Worm (Caenorhabditis elegans) whole organism, L4 larva: ENCODE data around the gene hlh-4.

Source experiments
- F37D6.2 ChIP-seq: sonication (generic microtip); optimal IDR thresholded peaks from 2 replicates; lab custom pipeline; 2016; ENCODE audit warnings: mild to moderate bottlenecking, missing genetic modification characterization, missing compliant biosample characterization
- R02D3.7 ChIP-seq: fragments of 150-350 bp; sonication (generic microtip); optimal IDR thresholded peaks from 3 replicates; lab custom pipeline; 2014; ENCODE audit warnings: missing biosample characterization, missing genetic modification characterization
- T20F7.1 ChIP-seq: fragments of 200-800 bp; sonication (Bioruptor generic); optimal IDR thresholded peaks from 2 replicates; lab custom pipeline; 2018; ENCODE audit warnings: mild to moderate bottlenecking, missing genetic modification characterization, missing compliant biosample characterization
- Y48G9A.11 ChIP-seq: fragments of 200-800 bp; sonication (Bioruptor generic); IDR thresholded peaks from 2 replicates; pipeline ENCODE4 v1.3.6; 2022; ENCODE audit warnings: missing genetic modification reagents, missing genetic modification characterization, missing compliant biosample characterization
- ZK337.2 ChIP-seq: fragments of 200-800 bp; sonication (Bioruptor generic); IDR thresholded peaks from 2 replicates; pipeline ENCODE4 v1.3.6; 2022; ENCODE audit warnings: missing genetic modification reagents, missing genetic modification characterization, missing compliant biosample characterization
- aha-1 ChIP-seq: fragments of 150-350 bp; peaks from one replicate; lab custom pipeline; 2014; ENCODE audit warnings: missing biosample characterization, missing genetic modification characterization
- aly-2 ChIP-seq: sonication (generic microtip); optimal IDR thresholded peaks from 2 replicates; lab custom pipeline; 2018; ENCODE audit warnings: missing biosample characterization, missing genetic modification characterization
- ceh-20 ChIP-seq: fragments of 200-800 bp; sonication (Bioruptor generic); IDR thresholded peaks from 2 replicates; pipeline ENCODE4 v1.3.6; 2022; ENCODE audit warnings: missing genetic modification reagents, missing genetic modification characterization, missing compliant biosample characterization
- ceh-28 ChIP-seq: fragments of 150-350 bp; optimal IDR thresholded peaks from 2 replicates; lab custom pipeline; 2014; ENCODE audit warnings: missing biosample characterization, missing genetic modification reagents, missing genetic modification characterization
- ceh-32 ChIP-seq: sonication (generic microtip); optimal IDR thresholded peaks from 2 replicates; lab custom pipeline; 2016; ENCODE audit warnings: mild to moderate bottlenecking, missing genetic modification characterization, missing compliant biosample characterization; ENCODE audit not compliant: poor library complexity
- ctbp-1 ChIP-seq: fragments of 200-800 bp; sonication (Bioruptor generic); IDR thresholded peaks from 2 replicates; pipeline ENCODE4 v1.3.6; 2022; ENCODE audit warnings: missing genetic modification reagents, missing genetic modification characterization, missing compliant biosample characterization
- daf-12 ChIP-seq: fragments of 150-350 bp; optimal IDR thresholded peaks from 2 replicates; lab custom pipeline; 2014; ENCODE audit warnings: missing biosample characterization, missing genetic modification reagents, missing genetic modification characterization
- daf-16 ChIP-seq, 3 experiments: sonication (generic microtip); optimal IDR thresholded peaks; 2 replicates each; lab custom pipeline; 2016 to 2017; ENCODE audit warnings: missing genetic modification characterization in 3 of 3, missing genetic modification reagents in 3 of 3, mild to moderate bottlenecking in 2 of 3, missing compliant biosample characterization in 2 of 3, missing biosample characterization in 1 of 3, moderate library complexity in 1 of 3
- dmd-6 ChIP-seq: fragments of 200-800 bp; sonication (Bioruptor generic); IDR thresholded peaks from 2 replicates; pipeline ENCODE4 v1.3.6; 2022; ENCODE audit warnings: missing genetic modification reagents, missing genetic modification characterization, missing compliant biosample characterization
- dve-1 ChIP-seq: sonication (generic microtip); optimal IDR thresholded peaks from 2 replicates; lab custom pipeline; 2017; ENCODE audit warnings: antibody characterized with exemption, mild to moderate bottlenecking, missing genetic modification characterization, missing compliant biosample characterization; ENCODE audit not compliant: insufficient read depth
- fkh-10 ChIP-seq: fragments of 150-350 bp; optimal IDR thresholded peaks from 2 replicates; lab custom pipeline; 2014; ENCODE audit warnings: missing biosample characterization, missing genetic modification reagents, missing genetic modification characterization
- hlh-11 ChIP-seq: fragments of 200-800 bp; sonication (Bioruptor generic); optimal IDR thresholded peaks from 2 replicates; lab custom pipeline; 2018; ENCODE audit warnings: mild to moderate bottlenecking, missing genetic modification characterization, missing compliant biosample characterization
- hlh-30 ChIP-seq: sonication (generic microtip); optimal IDR thresholded peaks from 2 replicates; lab custom pipeline; 2017; ENCODE audit warnings: antibody characterized with exemption, mild to moderate bottlenecking, missing genetic modification characterization, missing compliant biosample characterization; ENCODE audit not compliant: insufficient read depth
- hmg-1.1 ChIP-seq: fragments of 200-800 bp; sonication (Bioruptor generic); IDR thresholded peaks from 2 replicates; pipeline ENCODE4 v1.3.6; 2022; ENCODE audit warnings: missing genetic modification reagents, missing genetic modification characterization, missing compliant biosample characterization
- lin-1 ChIP-seq: fragments of 200-800 bp; sonication (Bioruptor generic); IDR thresholded peaks from 2 replicates; pipeline ENCODE4 v1.3.6; 2022; ENCODE audit warnings: missing genetic modification reagents, missing genetic modification characterization, missing compliant biosample characterization
- lin-13 ChIP-seq: fragments of 150-350 bp; optimal IDR thresholded peaks from 2 replicates; lab custom pipeline; 2014; ENCODE audit warnings: missing biosample characterization, missing genetic modification reagents, missing genetic modification characterization
- lin-15B ChIP-seq: fragments of 150-350 bp; sonication (generic microtip); optimal IDR thresholded peaks from 3 replicates; lab custom pipeline; 2014; ENCODE audit warnings: missing biosample characterization, missing genetic modification characterization
- madf-5 ChIP-seq, 2 experiments: fragments of 200-800 bp; sonication (Bioruptor generic); IDR thresholded peaks; 2 replicates each; pipeline ENCODE4 v1.3.6; 2022; ENCODE audit warnings: missing compliant biosample characterization in 2 of 2, missing genetic modification characterization in 2 of 2
- madf-9 ChIP-seq: fragments of 200-800 bp; sonication (Bioruptor generic); conservative IDR thresholded peaks from 2 replicates; pipeline ENCODE4 v1.3.6; 2022; ENCODE audit warnings: missing genetic modification reagents, missing genetic modification characterization, missing compliant biosample characterization
- mdl-1 ChIP-seq, 2 experiments: fragments of 150-350 bp in 1 of 2; sonication (generic microtip) in 1 of 2; optimal IDR thresholded peaks; 2 replicates each; lab custom pipeline; 2014 to 2017; ENCODE audit warnings: missing biosample characterization in 2 of 2, missing genetic modification characterization in 2 of 2
- mep-1 ChIP-seq: fragments of 150-350 bp; sonication (generic microtip); optimal IDR thresholded peaks from 3 replicates; lab custom pipeline; 2014; ENCODE audit warnings: missing biosample characterization, missing genetic modification characterization
- nhr-102 ChIP-seq: sonication (generic microtip); optimal IDR thresholded peaks from 2 replicates; lab custom pipeline; 2016; ENCODE audit warnings: mild to moderate bottlenecking, missing genetic modification characterization, moderate library complexity, missing compliant biosample characterization
- nhr-28 ChIP-seq: fragments of 150-350 bp; optimal IDR thresholded peaks from 2 replicates; lab custom pipeline; 2014; ENCODE audit warnings: missing biosample characterization, missing genetic modification characterization
- nhr-41 ChIP-seq: fragments of 200-800 bp; sonication (Bioruptor generic); IDR thresholded peaks from 2 replicates; pipeline ENCODE4 v1.3.6; 2022; ENCODE audit warnings: missing genetic modification reagents, missing genetic modification characterization, missing compliant biosample characterization
- nhr-42 ChIP-seq: fragments of 200-800 bp; sonication (Bioruptor generic); IDR thresholded peaks from 2 replicates; pipeline ENCODE4 v1.3.6; 2022; ENCODE audit warnings: missing genetic modification characterization, missing compliant biosample characterization
- nhr-48 ChIP-seq: sonication (generic microtip); optimal IDR thresholded peaks from 2 replicates; lab custom pipeline; 2016; ENCODE audit warnings: mild to moderate bottlenecking, missing genetic modification characterization, missing compliant biosample characterization
- nhr-6 ChIP-seq: fragments of 150-350 bp; optimal IDR thresholded peaks from 2 replicates; lab custom pipeline; 2014; ENCODE audit warnings: missing biosample characterization, missing genetic modification characterization
- nhr-76 ChIP-seq: fragments of 150-350 bp; optimal IDR thresholded peaks from 2 replicates; lab custom pipeline; 2014; ENCODE audit warnings: missing biosample characterization, missing genetic modification characterization
- nhr-77 ChIP-seq: fragments of 150-350 bp; optimal IDR thresholded peaks from 2 replicates; lab custom pipeline; 2014; ENCODE audit warnings: missing biosample characterization, missing genetic modification characterization
- php-3 ChIP-seq: fragments of 200-800 bp; sonication (Bioruptor generic); IDR thresholded peaks from 2 replicates; pipeline ENCODE4 v1.3.6; 2022; ENCODE audit warnings: missing genetic modification reagents, missing genetic modification characterization, missing compliant biosample characterization
- pqm-1 ChIP-seq: sonication (generic microtip); optimal IDR thresholded peaks from 2 replicates; lab custom pipeline; 2017; ENCODE audit warnings: missing biosample characterization, missing genetic modification characterization
- rbr-2 ChIP-seq: sonication (generic microtip); optimal IDR thresholded peaks from 2 replicates; lab custom pipeline; 2016; ENCODE audit warnings: missing genotype, missing genetic modification characterization, missing compliant biosample characterization
- sdz-12 ChIP-seq: fragments of 200-800 bp; sonication (Bioruptor generic); optimal IDR thresholded peaks from 2 replicates; lab custom pipeline; 2018; ENCODE audit warnings: mild to moderate bottlenecking, missing genetic modification characterization, missing compliant biosample characterization
- set-16 ChIP-seq: fragments of 200-800 bp; sonication (Bioruptor generic); IDR thresholded peaks from 2 replicates; pipeline ENCODE4 v1.3.6; 2022; ENCODE audit warnings: missing genetic modification reagents, missing genetic modification characterization, missing compliant biosample characterization
- skn-1 ChIP-seq: fragments of 150-350 bp; optimal IDR thresholded peaks from 2 replicates; lab custom pipeline; 2014; ENCODE audit warnings: missing biosample characterization, missing genetic modification characterization
- spr-3 ChIP-seq: fragments of 200-800 bp; sonication (Bioruptor generic); optimal IDR thresholded peaks from 2 replicates; lab custom pipeline; 2018; ENCODE audit warnings: mild to moderate bottlenecking, missing genetic modification characterization, missing compliant biosample characterization
- tra-1 ChIP-seq: fragments of 200-800 bp; sonication (Bioruptor generic); IDR thresholded peaks from 2 replicates; pipeline ENCODE4 v1.3.6; 2022; ENCODE audit warnings: missing genetic modification reagents, missing genetic modification characterization, missing compliant biosample characterization
- unc-62 ChIP-seq, 3 experiments: fragments of 150-350 bp in 1 of 3; sonication (generic microtip); optimal IDR thresholded peaks in 2 of 3; peaks in 1 of 3; 1 replicate in 1 of 3; 2 replicates in 2 of 3; lab custom pipeline; 2014 to 2017; ENCODE audit warnings: missing biosample characterization in 3 of 3, missing genetic modification characterization in 3 of 3, missing genetic modification reagents in 3 of 3, missing genotype in 1 of 3
- zfp-2 ChIP-seq: sonication (generic microtip); optimal IDR thresholded peaks from 2 replicates; lab custom pipeline; 2016; ENCODE audit warnings: mild to moderate bottlenecking, missing genetic modification characterization, missing compliant biosample characterization
- zip-11 ChIP-seq: fragments of 200-800 bp; sonication (Bioruptor generic); IDR thresholded peaks from 2 replicates; pipeline ENCODE4 v1.3.6; 2022; ENCODE audit warnings: missing genetic modification characterization, missing compliant biosample characterization
- ztf-11 ChIP-seq: fragments of 150-350 bp; optimal IDR thresholded peaks from 2 replicates; lab custom pipeline; 2014; ENCODE audit warnings: missing biosample characterization, missing genetic modification characterization
- ztf-7 ChIP-seq: fragments of 150-350 bp; optimal IDR thresholded peaks from 2 replicates; lab custom pipeline; 2014; ENCODE audit warnings: missing biosample characterization, missing genetic modification characterization

hlh-4 gene

DNA sequence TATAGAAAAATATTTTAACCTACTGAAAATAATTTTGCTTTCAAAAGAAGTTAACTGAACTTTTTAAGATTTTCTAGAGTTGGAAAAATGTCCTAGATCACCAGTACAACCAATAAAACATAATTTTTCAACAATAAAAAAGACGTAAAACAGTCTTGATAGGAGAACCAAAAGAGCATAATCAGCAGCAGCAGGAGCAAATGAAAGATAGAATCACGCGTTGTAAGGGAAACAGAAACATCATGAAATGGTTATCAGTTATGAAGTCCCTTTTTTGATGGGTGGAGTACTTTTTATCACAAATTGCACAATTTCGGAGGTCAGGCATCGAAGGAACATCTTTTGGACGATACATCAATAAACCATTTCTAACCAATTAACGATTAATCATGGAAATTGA is 16.9 kb downstream of the hlh-4 start:
- no peak; the same call in 1 of the 2 replicates for TF ChIP-seq nhr-41 (GFP tag; lab: Robert Waterston, UW)
- peak in 1 of 2 experiments; percentile 34 for TF ChIP-seq mdl-1 (tag; optimal IDR thresholded peaks at IDR 0.05; lab: Kevin White, UChicago)
- TF ChIP-seq dmd-6 (GFP tag; lab: Robert Waterston, UW) = peak; percentile 91
- no peak for TF ChIP-seq ctbp-1 (GFP tag; lab: Robert Waterston, UW)
- TF ChIP-seq nhr-76 (tag; lab: Kevin White, UChicago) = no peak
- peak; percentile 84 for TF ChIP-seq hlh-11 (tag; lab: Kevin White, UChicago)
- TF ChIP-seq php-3 (GFP tag; lab: Robert Waterston, UW) = peak; percentile 94
- TF ChIP-seq daf-16 (GFP tag; optimal IDR thresholded peaks at IDR 0.05; lab: Kevin White, UChicago) = no peak
- peak; percentile 89 for TF ChIP-seq daf-16 (tag; optimal IDR thresholded peaks at IDR 0.05; lab: Kevin White, UChicago)
- peak; percentile 27 for TF ChIP-seq nhr-48 (tag; lab: Kevin White, UChicago)
- peak; percentile 73 for TF ChIP-seq dve-1
- peak; percentile 98 for TF ChIP-seq pqm-1 (tag; lab: Kevin White, UChicago)
- peak; percentile 13 for TF ChIP-seq nhr-102 (tag; lab: Kevin White, UChicago)
- TF ChIP-seq F37D6.2 (tag; lab: Kevin White, UChicago) = no peak
- TF ChIP-seq zfp-2 (tag; lab: Kevin White, UChicago) = no peak
- peak; percentile 95 for TF ChIP-seq nhr-28 (tag; lab: Kevin White, UChicago)
- TF ChIP-seq madf-9 = no peak
- no peak for TF ChIP-seq daf-12 (tag; lab: Kevin White, UChicago)
- 0 out of 2 replicates have a peak, but pooled peaks have one; percentile 56 for TF ChIP-seq tra-1
- TF ChIP-seq mep-1 (tag; lab: Kevin White, UChicago) = no peak
- peak; percentile 36 for TF ChIP-seq hlh-30 (tag; lab: Kevin White, UChicago)
- peak; percentile 77 for TF ChIP-seq nhr-77 (tag; lab: Kevin White, UChicago)
- no peak for TF ChIP-seq fkh-10

ce11 chrIII:9720191-9720590 is 18.7 kb downstream of the hlh-4 start, which contains the start of gene ncx-7:
ncx-7 (minus strand) TSS chrIII:9720291.
- TF ChIP-seq pqm-1 (tag; lab: Kevin White, UChicago) (peak; percentile 6), lin-15B (tag; lab: Kevin White, UChicago) (no peak), skn-1 (no peak)
- TF ChIP-seq, all 104 proteins: peak for 1

DNA sequence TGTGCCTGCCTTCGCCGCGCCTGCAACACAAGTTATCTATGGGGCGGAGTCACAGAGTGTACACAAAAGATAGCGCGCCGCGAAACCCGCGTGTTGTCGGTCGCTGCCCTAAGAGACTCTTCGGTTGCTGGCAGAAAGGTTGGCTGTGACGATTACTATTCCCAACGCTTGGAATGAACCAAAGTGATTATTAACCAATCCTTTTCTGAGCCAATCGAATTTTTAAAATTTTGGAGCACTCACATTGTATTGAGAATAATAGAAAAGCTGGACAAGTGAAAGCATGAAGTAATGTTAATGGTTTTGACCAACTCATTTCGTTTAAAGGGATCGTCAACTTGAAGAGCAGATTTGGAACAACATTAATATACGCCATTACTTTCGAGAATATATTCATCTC is 21.6 kb downstream of the hlh-4 start:
- no peak for TF ChIP-seq madf-5 (GFP tag; IDR thresholded peaks at IDR 0.05; lab: Robert Waterston, UW)
- TF ChIP-seq Y48G9A.11 (GFP tag; lab: Robert Waterston, UW) = no peak; the same call in 1 of the 2 replicates
- TF ChIP-seq nhr-6 (tag; lab: Kevin White, UChicago) = peak; percentile 65
- TF ChIP-seq hlh-30 (tag; lab: Kevin White, UChicago) = peak; percentile 68
- peak; percentile 20 for TF ChIP-seq rbr-2 (tag; lab: Kevin White, UChicago)
- TF ChIP-seq sdz-12 (GFP tag; lab: Kevin White, UChicago) = no peak
- TF ChIP-seq aly-2 (tag; lab: Kevin White, UChicago) = no peak
- TF ChIP-seq ceh-32 (tag; lab: Kevin White, UChicago) = no peak
- TF ChIP-seq set-16 (GFP tag; lab: Robert Waterston, UW) = no peak
- peak; percentile 60 for TF ChIP-seq aha-1 (tag; lab: Kevin White, UChicago)
- no peak for TF ChIP-seq spr-3 (GFP tag; lab: Kevin White, UChicago)
- no peak for TF ChIP-seq zip-11 (GFP tag; lab: Robert Waterston, UW)
- TF ChIP-seq unc-62 (GFP tag; optimal IDR thresholded peaks at IDR 0.05 in 1 of 2; lab: Kevin White, UChicago) = peak in 1 of 2 experiments; percentile 35
- no peak for TF ChIP-seq unc-62 (tag; optimal IDR thresholded peaks at IDR 0.05; lab: Kevin White, UChicago)
- no peak for TF ChIP-seq ceh-28 (tag; lab: Kevin White, UChicago)
- peak in 1 of 2 experiments; percentile 63 for TF ChIP-seq daf-16 (GFP tag; optimal IDR thresholded peaks at IDR 0.05; lab: Kevin White, UChicago)
- TF ChIP-seq daf-16 (tag; optimal IDR thresholded peaks at IDR 0.05; lab: Kevin White, UChicago) = peak; percentile 69
- TF ChIP-seq ceh-20 (GFP tag; lab: Robert Waterston, UW) = no peak
- TF ChIP-seq lin-13 (GFP tag; lab: Kevin White, UChicago) = peak; percentile 57
- peak; percentile 33 for TF ChIP-seq ztf-7 (tag; lab: Kevin White, UChicago)
- 0 out of 2 replicates have a peak, but pooled peaks have one; percentile 12 for TF ChIP-seq ZK337.2 (GFP tag; lab: Robert Waterston, UW)
- no peak for TF ChIP-seq daf-12 (tag; lab: Kevin White, UChicago)
- TF ChIP-seq T20F7.1 (GFP tag; lab: Kevin White, UChicago) = no peak
- TF ChIP-seq R02D3.7 = no peak
- peak; percentile 82; the same call in 1 of the 2 replicates for TF ChIP-seq lin-1 (GFP tag; lab: Robert Waterston, UW)
- TF ChIP-seq hmg-1.1 (GFP tag; lab: Robert Waterston, UW) = no peak; the same call in 1 of the 2 replicates
- TF ChIP-seq nhr-42 (GFP tag; lab: Robert Waterston, UW) = peak; percentile 27; the same call in 1 of the 2 replicates
- no peak for TF ChIP-seq ztf-11 (tag; lab: Kevin White, UChicago)
